Fruit fly (Drosophila melanogaster): ENCODE measurements around the gene CG13038.

DNA sequence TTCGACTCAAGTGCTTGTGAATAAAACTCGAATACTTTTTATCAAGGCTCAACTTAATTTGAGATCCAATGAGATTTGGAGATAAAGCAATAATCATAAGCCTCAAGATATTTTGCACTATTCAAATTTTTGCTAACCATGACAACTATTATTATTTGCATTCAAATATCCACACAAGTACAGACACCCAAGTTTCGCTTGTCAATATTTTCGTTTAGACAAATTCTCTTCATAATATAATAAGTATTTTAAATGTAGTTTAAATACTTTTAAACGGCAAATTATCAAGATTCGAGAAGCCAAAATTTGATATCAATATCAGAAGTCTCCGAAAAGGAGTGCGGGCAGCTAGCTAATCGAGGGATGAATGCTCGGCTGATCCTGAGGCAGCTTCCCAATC, 1.8 kb upstream of the CG13038 start, which contains the start of gene CG33061:
- TF ChIP-seq psq (GFP tag; optimal IDR thresholded peaks at IDR 0.05) = no peak
- TF ChIP-seq GATAd (GFP tag; optimal IDR thresholded peaks at IDR 0.05) = no peak
